Fruit fly (Drosophila melanogaster): ENCODE data around the gene CG4080.

CG4080 gene

dm6 chr3L:9377198-9378035, 21.6 kb downstream of the CG4080 start, which contains the start of gene Hsp26 (continued):
- TF ChIP-seq Six4 (GFP tag; optimal IDR thresholded peaks at IDR 0.05) (peak; percentile 69), CG6791 (GFP tag; IDR thresholded peaks at IDR 0.05; ENCODE audit: partially characterized antibody) (no peak), Deaf1 (tag; optimal IDR thresholded peaks at IDR 0.05) (peak; percentile 71), H15 (GFP tag; IDR thresholded peaks at IDR 0.05) (no peak), CG4730 (GFP tag; IDR thresholded peaks at IDR 0.05) (peak; percentile 65), Gug (GFP tag; IDR thresholded peaks at IDR 0.05) (peak; percentile 43; the same call in 2 of the 4 replicates), unc-4 (GFP tag; IDR thresholded peaks at IDR 0.05; ENCODE audit: partially characterized antibody) (0 out of 2 replicates have a peak, but pooled peaks have one; percentile 17), phol (tag; optimal IDR thresholded peaks at IDR 0.05) (peak; percentile 75), CG4707 (GFP tag; optimal IDR thresholded peaks at IDR 0.05) (peak; percentile 49), Adf1 (GFP tag; IDR thresholded peaks at IDR 0.05) (peak; percentile 56), chinmo (GFP tag; IDR thresholded peaks at IDR 0.05; ENCODE audit: partially characterized antibody) (peak; percentile 86; the same call in 2 of the 4 replicates), crol (GFP tag; IDR thresholded peaks at IDR 0.05) (no peak), Sry-β (GFP tag; optimal IDR thresholded peaks at IDR 0.05) (no peak), Dip3 (GFP tag; optimal IDR thresholded peaks at IDR 0.05) (peak; percentile 81), Stat92E (GFP tag; optimal IDR thresholded peaks at IDR 0.05) (peak in 1 of 3 experiments; percentile 59), sd (tag; optimal IDR thresholded peaks at IDR 0.05) (peak; percentile 59), CG6254 (GFP tag; optimal IDR thresholded peaks at IDR 0.05) (peak; percentile 71), crp (GFP tag; optimal IDR thresholded peaks at IDR 0.05) (peak; percentile 8 to 31), abd-A (tag; optimal IDR thresholded peaks at IDR 0.05) (no peak), YL-1 (GFP tag; optimal IDR thresholded peaks at IDR 0.05) (peak; percentile 67), Dek (tag; optimal IDR thresholded peaks at IDR 0.05) (peak; percentile 70), CG31388 (GFP tag; optimal IDR thresholded peaks at IDR 0.05) (peak; percentile 21), H2.0 (GFP tag; IDR thresholded peaks at IDR 0.05) (peak; percentile 79), CG3065 (GFP tag; optimal IDR thresholded peaks at IDR 0.05) (peak; percentile 57), dimm (GFP tag; IDR thresholded peaks at IDR 0.05) (peak; percentile 58; the same call in 1 of the 2 replicates), dmrt99B (tag; optimal IDR thresholded peaks at IDR 0.05) (peak; percentile 85), lab (GFP tag; optimal IDR thresholded peaks at IDR 0.05) (peak; percentile 91), zen (tag; optimal IDR thresholded peaks at IDR 0.05) (peak; percentile 24), cad (GFP tag; optimal IDR thresholded peaks at IDR 0.05) (no peak), ab (GFP tag; optimal IDR thresholded peaks at IDR 0.05) (no peak), gce (GFP tag; IDR thresholded peaks at IDR 0.05) (peak; percentile 83; the same call in 2 of the 3 replicates), CG13775 (GFP tag; optimal IDR thresholded peaks at IDR 0.05) (peak; percentile 73), dmrt11E (tag; optimal IDR thresholded peaks at IDR 0.05) (peak; percentile 30), CG4424 (GFP tag; optimal IDR thresholded peaks at IDR 0.05) (peak; percentile 83), CG1603 (tag; optimal IDR thresholded peaks at IDR 0.05) (peak; percentile 61), HLH4C (GFP tag; IDR thresholded peaks at IDR 0.05; ENCODE audit: partially characterized antibody) (no peak), CG5953 (GFP tag; IDR thresholded peaks at IDR 0.05) (peak; percentile 81; the same call in 1 of the 2 replicates), CG15601 (tag; optimal IDR thresholded peaks at IDR 0.05) (peak; percentile 85), unpg (GFP tag; optimal IDR thresholded peaks at IDR 0.05) (peak; percentile 91), HLH54F (GFP tag; optimal IDR thresholded peaks at IDR 0.05) (peak; percentile 82), CG10654 (GFP tag; optimal IDR thresholded peaks at IDR 0.05) (peak; percentile 56), ems (GFP tag; optimal IDR thresholded peaks at IDR 0.05) (peak; percentile 82), Chrac-16 (GFP tag; optimal IDR thresholded peaks at IDR 0.05) (peak; percentile 75), z (GFP tag; IDR thresholded peaks at IDR 0.05) (no peak), exex (tag; optimal IDR thresholded peaks at IDR 0.05) (no peak), CG10209 (GFP tag; optimal IDR thresholded peaks at IDR 0.05) (peak; percentile 80), seq (GFP tag; IDR thresholded peaks at IDR 0.05) (peak; percentile 88)

Measured in whole organism, embryonic.